Worm (Caenorhabditis elegans): ENCODE data around the gene T05C12.1.

ce11 chrII:8156845-8157373 is 16.6 kb upstream of the T05C12.1 start, which contains the start of the genes tub-1 and tmem-138:
- TF ChIP-seq klf-2 (GFP tag; conservative IDR thresholded peaks at IDR 0.05) (no peak), ztf-29 (GFP tag; IDR thresholded peaks at IDR 0.05) (no peak), tab-1 (GFP tag; IDR thresholded peaks at IDR 0.05) (no peak), T22C8.4 (GFP tag; IDR thresholded peaks at IDR 0.05) (no peak)

All from whole organism, midembryonic.